Worm (Caenorhabditis elegans) whole organism, L4/young adult: Measurements from ENCODE around the gene ZK470.2.

ENCODE experiments used
- W03F9.2 ChIP-seq: fragments of 150-350 bp; optimal IDR thresholded peaks from 2 replicates; lab custom pipeline; 2014; ENCODE audit warnings: missing biosample characterization, missing genetic modification characterization
- dao-5 ChIP-seq: sonication (generic microtip); optimal IDR thresholded peaks from 2 replicates; lab custom pipeline; 2016; ENCODE audit warnings: missing genotype, missing genetic modification characterization, moderate library complexity, missing compliant biosample characterization
- him-1 ChIP-seq: sonication (generic microtip); optimal IDR thresholded peaks from 2 replicates; lab custom pipeline; 2016; ENCODE audit warnings: missing genotype, missing genetic modification reagents, missing genetic modification characterization, missing compliant biosample characterization

Gene ZK470.2

ce11 chrX:4134855-4135254 is at the start of gene ZK470.2:
TSS of gene ZK470.2 (plus strand) at chrX:4135155.
- no peak for TF ChIP-seq him-1 (tag; lab: Kevin White, UChicago)
- no peak for TF ChIP-seq W03F9.2 (tag; lab: Kevin White, UChicago)
- TF ChIP-seq dao-5 (tag; lab: Kevin White, UChicago), result no peak

- TF ChIP-seq W03F9.2 (tag; lab: Kevin White, UChicago) (no peak), him-1 (tag; lab: Kevin White, UChicago) (no peak), dao-5 (tag; lab: Kevin White, UChicago) (no peak)
Measured at ce11 chrX:4085489-4085888, 49.5 kb upstream of the ZK470.2 start.

- TF ChIP-seq him-1 (tag; lab: Kevin White, UChicago), result no peak
- no peak for TF ChIP-seq dao-5 (tag; lab: Kevin White, UChicago)
- no peak for TF ChIP-seq W03F9.2 (tag; lab: Kevin White, UChicago)
Measured at ce11 chrX:4088943-4089342, 46.0 kb upstream of the ZK470.2 start.

- no peak for TF ChIP-seq him-1 (tag; lab: Kevin White, UChicago)
- TF ChIP-seq W03F9.2 (tag; lab: Kevin White, UChicago), result no peak
- no peak for TF ChIP-seq dao-5 (tag; lab: Kevin White, UChicago)
Measured at ce11 chrX:4094979-4095378, 40.0 kb upstream of the ZK470.2 start.

- TF ChIP-seq W03F9.2 (tag; lab: Kevin White, UChicago), result no peak
- TF ChIP-seq him-1 (tag; lab: Kevin White, UChicago), result no peak
- TF ChIP-seq dao-5 (tag; lab: Kevin White, UChicago), result no peak
Measured at ce11 chrX:4100473-4100872, 34.5 kb upstream of the ZK470.2 start, which contains the start of gene clh-4. TSS of gene clh-4 (minus strand) at chrX:4100573.

- TF ChIP-seq W03F9.2 (tag; lab: Kevin White, UChicago) (no peak), him-1 (tag; lab: Kevin White, UChicago) (no peak), dao-5 (tag; lab: Kevin White, UChicago) (no peak)
Measured at ce11 chrX:4101213-4101612, 33.7 kb upstream of the ZK470.2 start.

- TF ChIP-seq him-1 (tag; lab: Kevin White, UChicago) (no peak), dao-5 (tag; lab: Kevin White, UChicago) (no peak), W03F9.2 (tag; lab: Kevin White, UChicago) (no peak)
Measured at ce11 chrX:4102075-4102598, 32.8 kb upstream of the ZK470.2 start, which contains the start of gene R02E4.3. TSS of gene R02E4.3 (minus strand) at chrX:4102125.

- no peak for TF ChIP-seq W03F9.2 (tag; lab: Kevin White, UChicago)
- no peak for TF ChIP-seq him-1 (tag; lab: Kevin White, UChicago)
- no peak for TF ChIP-seq dao-5 (tag; lab: Kevin White, UChicago)
Measured at ce11 chrX:4103071-4103470, 31.9 kb upstream of the ZK470.2 start.

- TF ChIP-seq him-1 (tag; lab: Kevin White, UChicago), result no peak
Measured at ce11 chrX:4104435-4104834, 30.5 kb upstream of the ZK470.2 start, which contains the start of gene R02E4.1. TSS of gene R02E4.1 (minus strand) at chrX:4104535.

ce11 chrX:4106896-4107505 is 28.0 kb upstream of the ZK470.2 start, which contains the start of gene R02E4.2:
TSS of gene R02E4.2 (plus strand) at chrX:4107455.
- TF ChIP-seq dao-5 (tag; lab: Kevin White, UChicago) (no peak), him-1 (tag; lab: Kevin White, UChicago) (no peak), W03F9.2 (tag; lab: Kevin White, UChicago) (no peak)

- TF ChIP-seq W03F9.2 (tag; lab: Kevin White, UChicago) (no peak), dao-5 (tag; lab: Kevin White, UChicago) (no peak), him-1 (tag; lab: Kevin White, UChicago) (no peak)
Measured at ce11 chrX:4109970-4110369, 25.0 kb upstream of the ZK470.2 start.

- no peak for TF ChIP-seq dao-5 (tag; lab: Kevin White, UChicago)
- TF ChIP-seq him-1 (tag; lab: Kevin White, UChicago), result no peak
- TF ChIP-seq W03F9.2 (tag; lab: Kevin White, UChicago), result no peak
Measured at ce11 chrX:4111416-4111815, 23.5 kb upstream of the ZK470.2 start, which contains the start of gene F09F9.2. TSS of gene F09F9.2 (minus strand) at chrX:4111440.

- TF ChIP-seq W03F9.2 (tag; lab: Kevin White, UChicago) (no peak), dao-5 (tag; lab: Kevin White, UChicago) (no peak), him-1 (tag; lab: Kevin White, UChicago) (no peak)
Measured at ce11 chrX:4115026-4115425, 19.9 kb upstream of the ZK470.2 start, which contains the start of gene F09F9.1. TSS of gene F09F9.1 (plus strand) at chrX:4115326.

ce11 chrX:4117626-4118025 is 17.3 kb upstream of the ZK470.2 start, which contains the start of gene F09F9.5:
TSS of gene F09F9.5 (plus strand) at chrX:4117926.
- TF ChIP-seq W03F9.2 (tag; lab: Kevin White, UChicago) (no peak), dao-5 (tag; lab: Kevin White, UChicago) (no peak), him-1 (tag; lab: Kevin White, UChicago) (no peak)
